Worm (Caenorhabditis elegans): ENCODE results near the gene CD4.11.

The CD4.11 gene

DNA sequence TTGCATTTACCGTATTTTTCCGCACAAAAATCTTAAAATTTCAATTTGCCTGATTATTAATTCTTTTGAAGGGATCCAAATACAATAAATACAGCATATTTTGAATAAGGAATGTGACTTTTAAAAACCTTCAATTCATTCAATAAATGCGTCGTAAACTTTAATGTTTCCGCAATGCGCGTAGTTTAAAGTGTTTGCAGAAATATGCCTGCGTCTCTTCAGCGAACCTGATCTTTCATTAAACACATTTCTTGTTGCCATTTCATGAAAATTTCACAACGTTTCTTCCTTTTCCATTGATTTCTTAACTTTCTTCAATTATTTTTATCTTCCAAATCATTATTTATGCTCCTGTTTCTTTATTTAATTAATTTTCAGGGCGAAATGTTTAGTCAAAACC is 7.4 kb downstream of the CD4.11 start, which contains the start of gene vps-37:
TSS of gene vps-37 (plus strand) at position 378 of the 400 bp plus-strand sequence.
- TF ChIP-seq dmd-6 (GFP tag; IDR thresholded peaks at IDR 0.05) (peak; percentile 20; the same call in 1 of the 2 replicates), lsy-2 (tag; optimal IDR thresholded peaks at IDR 0.05) (peak in 1 of 2 experiments; percentile 92), F26F4.8 (GFP tag; conservative IDR thresholded peaks at IDR 0.05) (no peak), nhr-11 (tag; optimal IDR thresholded peaks at IDR 0.05) (peak; percentile 63), lin-13 (GFP tag; optimal IDR thresholded peaks at IDR 0.05) (peak; percentile 33), dve-1 (tag; optimal IDR thresholded peaks at IDR 0.05; ENCODE audit: insufficient read depth) (peak; percentile 86), ceh-20 (GFP tag; IDR thresholded peaks at IDR 0.05) (no peak), Y5F2A.4 (GFP tag; optimal IDR thresholded peaks at IDR 0.05) (no peak), aha-1 (tag) (peak; percentile 63), aly-2 (tag; optimal IDR thresholded peaks at IDR 0.05) (no peak), dmd-8 (GFP tag; IDR thresholded peaks at IDR 0.05) (no peak), zip-2 (tag; optimal IDR thresholded peaks at IDR 0.05) (no peak), snpc-1.2 (GFP tag; IDR thresholded peaks at IDR 0.05) (no peak), unc-62 (GFP tag; optimal IDR thresholded peaks at IDR 0.05 in 1 of 2) (peak in 1 of 2 experiments; percentile 42), unc-62 (tag; optimal IDR thresholded peaks at IDR 0.05) (no peak), cey-2 (tag; optimal IDR thresholded peaks at IDR 0.05; ENCODE audit: borderline replicate concordance, insufficient read depth) (no peak), ztf-11 (tag; optimal IDR thresholded peaks at IDR 0.05) (no peak), Y48G9A.11 (GFP tag; IDR thresholded peaks at IDR 0.05) (no peak), nhr-28 (tag; optimal IDR thresholded peaks at IDR 0.05) (peak; percentile 46), nhr-6 (tag; optimal IDR thresholded peaks at IDR 0.05) (peak; percentile 54), hlh-11 (tag; optimal IDR thresholded peaks at IDR 0.05) (peak; percentile 35), tra-1 (GFP tag; IDR thresholded peaks at IDR 0.05) (0 out of 2 replicates have a peak, but pooled peaks have one; percentile 19), mdl-1 (tag; optimal IDR thresholded peaks at IDR 0.05) (peak in 1 of 2 experiments; percentile 23), nhr-77 (tag; optimal IDR thresholded peaks at IDR 0.05) (peak; percentile 42), hlh-30 (tag; optimal IDR thresholded peaks at IDR 0.05; ENCODE audit: insufficient read depth) (peak; percentile 52), mep-1 (tag; optimal IDR thresholded peaks at IDR 0.05) (peak; percentile 84), ceh-82 (tag; optimal IDR thresholded peaks at IDR 0.05) (no peak), hmg-1.1 (GFP tag; IDR thresholded peaks at IDR 0.05) (peak; percentile 74), lin-38 (GFP tag; IDR thresholded peaks at IDR 0.05) (peak; percentile 78), ztf-7 (tag; optimal IDR thresholded peaks at IDR 0.05) (peak; percentile 68), T26A8.4 (GFP tag; IDR thresholded peaks at IDR 0.05) (peak; percentile 36), nhr-10 (tag; optimal IDR thresholded peaks at IDR 0.05) (no peak), pqm-1 (tag; optimal IDR thresholded peaks at IDR 0.05) (no peak), rbr-2 (tag; optimal IDR thresholded peaks at IDR 0.05) (peak; percentile 45), nhr-48 (tag; optimal IDR thresholded peaks at IDR 0.05) (peak; percentile 17), fos-1 (tag; optimal IDR thresholded peaks at IDR 0.05) (no peak), dpl-1 (GFP tag; optimal IDR thresholded peaks at IDR 0.05) (peak; percentile 85), daf-16 (GFP tag; optimal IDR thresholded peaks at IDR 0.05) (no peak), daf-16 (tag; optimal IDR thresholded peaks at IDR 0.05) (peak; percentile 70), mes-2 (tag; optimal IDR thresholded peaks at IDR 0.05; ENCODE audit: poor library complexity, severe bottlenecking) (peak; percentile 90)

DNA sequence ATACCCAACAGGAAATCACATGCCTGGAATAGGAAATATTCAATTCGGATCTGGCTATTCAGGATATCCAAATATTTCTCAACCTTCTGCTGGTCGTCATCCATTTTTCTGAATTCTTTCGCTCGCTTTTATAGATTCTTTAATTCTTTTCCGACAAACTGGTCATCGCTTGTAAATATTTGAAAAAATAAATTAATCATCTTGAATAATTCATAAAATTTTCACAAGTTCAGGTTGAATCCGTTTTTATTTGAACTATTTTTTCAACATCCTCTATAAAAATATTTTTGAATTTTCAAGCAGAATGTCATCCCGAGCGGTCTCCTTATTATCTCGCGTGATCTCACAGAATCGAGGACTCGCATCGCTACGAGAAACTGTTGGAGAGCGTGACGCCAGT is 8.5 kb downstream of the CD4.11 start, which contains the start of gene mrpl-48:
TSS of gene mrpl-48 (plus strand) at position 301 of the 400 bp plus-strand sequence.
- no peak for TF ChIP-seq tag-97 (GFP tag; IDR thresholded peaks at IDR 0.05)
- TF ChIP-seq nhr-48 (tag; optimal IDR thresholded peaks at IDR 0.05): no peak
- no peak for TF ChIP-seq php-3 (GFP tag; IDR thresholded peaks at IDR 0.05)
- no peak for TF ChIP-seq ztf-7 (tag; optimal IDR thresholded peaks at IDR 0.05)
- TF ChIP-seq Y105C5A.15 (GFP tag; IDR thresholded peaks at IDR 0.05): no peak
- no peak for TF ChIP-seq F10B5.3 (tag; optimal IDR thresholded peaks at IDR 0.05)
- no peak for TF ChIP-seq gei-8 (GFP tag; optimal IDR thresholded peaks at IDR 0.05)
- no peak for TF ChIP-seq lin-15B (tag; optimal IDR thresholded peaks at IDR 0.05)
- TF ChIP-seq vab-7 (GFP tag; IDR thresholded peaks at IDR 0.05): no peak
- no peak for TF ChIP-seq D1046.2 (GFP tag; IDR thresholded peaks at IDR 0.05)
- TF ChIP-seq daf-16 (GFP tag; optimal IDR thresholded peaks at IDR 0.05): no peak
- no peak for TF ChIP-seq daf-16 (tag; optimal IDR thresholded peaks at IDR 0.05)
- TF ChIP-seq aly-2 (tag; optimal IDR thresholded peaks at IDR 0.05): no peak
- no peak for TF ChIP-seq F44E2.7 (GFP tag; IDR thresholded peaks at IDR 0.05)
- TF ChIP-seq jun-1 (tag; optimal IDR thresholded peaks at IDR 0.05): no peak
- no peak for TF ChIP-seq ceh-20 (GFP tag; IDR thresholded peaks at IDR 0.05)
- TF ChIP-seq nhr-237 (tag; optimal IDR thresholded peaks at IDR 0.05): no peak
- TF ChIP-seq nhr-6 (tag; optimal IDR thresholded peaks at IDR 0.05): no peak
- no peak for TF ChIP-seq nhr-10 (tag; optimal IDR thresholded peaks at IDR 0.05)
- no peak for TF ChIP-seq mep-1 (tag; optimal IDR thresholded peaks at IDR 0.05)
- TF ChIP-seq snpc-1.2 (GFP tag; IDR thresholded peaks at IDR 0.05): no peak

Measured in whole organism, L4 larva.